Fruit fly (Drosophila melanogaster) whole organism, embryonic: ENCODE results near the gene CG33489.
A peak's percentile ranks its signal among the peaks of the same experiment; 100 is the strongest.

ENCODE experiments used
- Aef1 ChIP-seq: fragments of 200-800 bp; sonication (Bioruptor generic); IDR thresholded peaks from 3 replicates; pipeline ENCODE4 v1.3.6; 2022; ENCODE audit warnings: missing biosample characterization, missing genetic modification characterization
- Bteb2 ChIP-seq: fragments of 200-800 bp; sonication (Bioruptor generic); optimal IDR thresholded peaks from 2 replicates; lab custom pipeline; 2016; ENCODE audit warnings: missing biosample characterization, missing genetic modification characterization
- CG10147 ChIP-seq: fragments of 200-800 bp; sonication (Bioruptor generic); optimal IDR thresholded peaks from 2 replicates; lab custom pipeline; 2019; ENCODE audit warnings: missing biosample characterization, mild to moderate bottlenecking, missing genetic modification characterization, moderate library complexity
- CG1024 ChIP-seq: fragments of 200-800 bp; sonication (Bioruptor generic); IDR thresholded peaks from 2 replicates; pipeline ENCODE4 v1.3.6; 2022; ENCODE audit warnings: missing biosample characterization, missing genetic modification characterization
- CG10274 ChIP-seq: fragments of 200-800 bp; sonication (Bioruptor generic); optimal IDR thresholded peaks from 3 replicates; lab custom pipeline; 2017; ENCODE audit warnings: missing biosample characterization, mild to moderate bottlenecking, missing genetic modification characterization
- CG10431 ChIP-seq: fragments of 200-800 bp; sonication (Bioruptor generic); optimal IDR thresholded peaks from 3 replicates; lab custom pipeline; 2018; ENCODE audit warnings: missing biosample characterization, mild to moderate bottlenecking, missing genetic modification characterization
- CG10543 ChIP-seq: fragments of 200-800 bp; sonication (Bioruptor generic); optimal IDR thresholded peaks from 3 replicates; lab custom pipeline; 2017; ENCODE audit warnings: missing biosample characterization, mild to moderate bottlenecking, missing genetic modification characterization, moderate library complexity
- CG10654 ChIP-seq: fragments of 200-800 bp; sonication (Bioruptor generic); optimal IDR thresholded peaks from 2 replicates; lab custom pipeline; 2016; ENCODE audit warnings: missing biosample characterization, missing genetic modification characterization
- CG11085 ChIP-seq: fragments of 200-800 bp; sonication (Bioruptor generic); IDR thresholded peaks from 2 replicates; pipeline ENCODE4 v1.3.6; 2022; ENCODE audit warnings: missing biosample characterization, missing genetic modification characterization
- CG12391 ChIP-seq: fragments of 200-800 bp; sonication (Bioruptor generic); optimal IDR thresholded peaks from 3 replicates; lab custom pipeline; 2018; ENCODE audit warnings: missing biosample characterization, mild to moderate bottlenecking, missing genetic modification characterization, moderate library complexity
- CG13894 ChIP-seq: fragments of 200-800 bp; sonication (Bioruptor generic); optimal IDR thresholded peaks from 3 replicates; lab custom pipeline; 2018; ENCODE audit warnings: missing biosample characterization, mild to moderate bottlenecking, missing genetic modification characterization, moderate library complexity
- CG14441 ChIP-seq: fragments of 200-800 bp; sonication (Bioruptor generic); IDR thresholded peaks from 2 replicates; pipeline ENCODE4 v1.3.6; 2022; ENCODE audit warnings: missing biosample characterization, missing genetic modification characterization
- CG14667 ChIP-seq: fragments of 200-800 bp; sonication (Bioruptor generic); IDR thresholded peaks from 2 replicates; pipeline ENCODE4 v1.3.6; 2022; ENCODE audit warnings: missing biosample characterization, missing genetic modification characterization
- CG14860 ChIP-seq: fragments of 200-800 bp; sonication (Bioruptor generic); IDR thresholded peaks from 3 replicates; pipeline ENCODE4 v1.3.6; 2022; ENCODE audit warnings: missing biosample characterization, missing genetic modification characterization; ENCODE audit not compliant: partially characterized antibody
- CG15479 ChIP-seq: fragments of 200-800 bp; sonication (Bioruptor generic); optimal IDR thresholded peaks from 3 replicates; lab custom pipeline; 2019; ENCODE audit warnings: missing biosample characterization, mild to moderate bottlenecking, missing genetic modification characterization, moderate library complexity
- CG1603 ChIP-seq: fragments of 200-800 bp; sonication (Bioruptor generic); optimal IDR thresholded peaks from 2 replicates; lab custom pipeline; 2019; ENCODE audit warnings: missing biosample characterization, mild to moderate bottlenecking, missing genetic modification characterization, moderate library complexity
- CG17361 ChIP-seq: fragments of 200-800 bp; sonication (Bioruptor generic); IDR thresholded peaks from 3 replicates; pipeline ENCODE4 v1.3.6; 2022; ENCODE audit warnings: missing biosample characterization, missing genetic modification characterization
- CG17568 ChIP-seq: fragments of 200-800 bp; sonication (Bioruptor generic); optimal IDR thresholded peaks from 2 replicates; lab custom pipeline; 2018; ENCODE audit warnings: missing biosample characterization, mild to moderate bottlenecking, missing genetic modification characterization, moderate library complexity
- CG1792 ChIP-seq: fragments of 200-800 bp; sonication (Bioruptor generic); optimal IDR thresholded peaks from 2 replicates; lab custom pipeline; 2016; ENCODE audit warnings: missing biosample characterization, missing genetic modification characterization
- CG2116 ChIP-seq: fragments of 200-800 bp; sonication (Bioruptor generic); optimal IDR thresholded peaks from 3 replicates; lab custom pipeline; 2018; ENCODE audit warnings: missing biosample characterization, mild to moderate bottlenecking, missing genetic modification characterization
- CG2120 ChIP-seq: fragments of 200-800 bp; sonication (Bioruptor generic); optimal IDR thresholded peaks from 3 replicates; lab custom pipeline; 2016; ENCODE audit warnings: missing biosample characterization, missing genetic modification characterization
- CG2129 ChIP-seq: fragments of 200-800 bp; sonication (Bioruptor generic); IDR thresholded peaks from 2 replicates; pipeline ENCODE4 v1.3.6; 2022; ENCODE audit warnings: missing biosample characterization, missing genetic modification characterization; ENCODE audit not compliant: partially characterized antibody
- CG2678 ChIP-seq: fragments of 200-800 bp; sonication (Bioruptor generic); optimal IDR thresholded peaks from 3 replicates; lab custom pipeline; 2019; ENCODE audit warnings: missing biosample characterization, mild to moderate bottlenecking, missing genetic modification characterization, moderate library complexity
- CG31365 ChIP-seq: fragments of 200-800 bp; sonication (Bioruptor generic); optimal IDR thresholded peaks from 2 replicates; lab custom pipeline; 2018; ENCODE audit warnings: missing biosample characterization, mild to moderate bottlenecking, missing genetic modification characterization
- CG4328 ChIP-seq: fragments of 200-800 bp; sonication (Bioruptor generic); optimal IDR thresholded peaks from 3 replicates; lab custom pipeline; 2017; ENCODE audit warnings: missing biosample characterization, missing genetic modification reagents, missing genetic modification characterization
- CG4617 ChIP-seq: fragments of 200-800 bp; sonication (Bioruptor generic); optimal IDR thresholded peaks from 3 replicates; lab custom pipeline; 2016; ENCODE audit warnings: missing biosample characterization, missing genetic modification characterization, borderline replicate concordance
- CG4820 ChIP-seq: fragments of 200-800 bp; sonication (Bioruptor generic); optimal IDR thresholded peaks from 3 replicates; lab custom pipeline; 2016; ENCODE audit warnings: missing biosample characterization, missing genetic modification characterization
- CG7928 ChIP-seq: fragments of 200-800 bp; sonication (Bioruptor generic); optimal IDR thresholded peaks from 2 replicates; lab custom pipeline; 2017; ENCODE audit warnings: missing biosample characterization, mild to moderate bottlenecking, missing genetic modification characterization
- CTCF ChIP-seq: fragments of 200-800 bp; sonication (Bioruptor generic); optimal IDR thresholded peaks from 2 replicates; lab custom pipeline; 2017; ENCODE audit warnings: missing biosample characterization, mild to moderate bottlenecking, missing genetic modification characterization, moderate library complexity
- CrebB ChIP-seq: fragments of 200-800 bp; sonication (Bioruptor generic); optimal IDR thresholded peaks from 3 replicates; lab custom pipeline; 2018; ENCODE audit warnings: missing biosample characterization, mild to moderate bottlenecking, missing genetic modification characterization
- D ChIP-seq, 2 experiments: fragments of 200-800 bp in 1 of 2; fragments of >200 bp in 1 of 2; sonication (Bioruptor generic) in 1 of 2; optimal IDR thresholded peaks; 2 replicates in 1 of 2; 3 replicates in 1 of 2; lab custom pipeline; 2017; ENCODE audit warnings: mild to moderate bottlenecking in 1 of 2, missing biosample characterization in 1 of 2, missing genetic modification characterization in 1 of 2, missing genetic modification reagents in 1 of 2
- Dp ChIP-seq: fragments of 200-800 bp; sonication (Bioruptor generic); optimal IDR thresholded peaks from 2 replicates; lab custom pipeline; 2018; ENCODE audit warnings: missing biosample characterization, mild to moderate bottlenecking, missing genetic modification characterization, moderate library complexity
- Ets97D ChIP-seq: fragments of 200-800 bp; sonication (Bioruptor generic); optimal IDR thresholded peaks from 3 replicates; lab custom pipeline; 2016; ENCODE audit warnings: missing biosample characterization, missing genetic modification characterization
- Fer3 ChIP-seq: fragments of 200-800 bp; sonication (Bioruptor generic); optimal IDR thresholded peaks from 2 replicates; lab custom pipeline; 2018; ENCODE audit warnings: missing biosample characterization, mild to moderate bottlenecking, missing genetic modification characterization, moderate library complexity
- GATAe ChIP-seq: fragments of 200-800 bp; sonication (Bioruptor generic); conservative IDR thresholded peaks from 2 replicates; pipeline ENCODE4 v1.3.6; 2022; ENCODE audit warnings: missing biosample characterization, missing genetic modification characterization
- Hmr ChIP-seq: fragments of 200-800 bp; sonication (Bioruptor generic); optimal IDR thresholded peaks from 3 replicates; lab custom pipeline; 2017; ENCODE audit warnings: mild to moderate bottlenecking, missing biosample characterization, missing genetic modification reagents, missing genetic modification characterization
- Med ChIP-seq: fragments of 200-800 bp; sonication (Bioruptor generic); peaks from one replicate; lab custom pipeline; 2016; ENCODE audit warnings: missing biosample characterization, missing genetic modification characterization, mild to moderate bottlenecking, inconsistent platforms, moderate library complexity
- bowl ChIP-seq: fragments of 200-800 bp; sonication (Bioruptor generic); IDR thresholded peaks from 2 replicates; pipeline ENCODE4 v1.3.6; 2022; ENCODE audit warnings: missing biosample characterization, missing genetic modification characterization
- crol ChIP-seq: fragments of 200-800 bp; sonication (Bioruptor generic); IDR thresholded peaks from 2 replicates; pipeline ENCODE4 v1.3.6; 2022; ENCODE audit warnings: missing biosample characterization, missing genetic modification characterization
- ems ChIP-seq: fragments of 200-800 bp; sonication (Bioruptor generic); optimal IDR thresholded peaks from 3 replicates; lab custom pipeline; 2016; ENCODE audit warnings: missing biosample characterization, missing genetic modification characterization
- hth ChIP-seq: fragments of >200 bp; optimal IDR thresholded peaks from 2 replicates; lab custom pipeline; 2017; ENCODE audit warnings: inconsistent platforms
- jigr1 ChIP-seq: fragments of 200-800 bp; sonication (Bioruptor generic); IDR thresholded peaks from 3 replicates; pipeline ENCODE4 v1.3.6; 2022; ENCODE audit warnings: missing biosample characterization, missing genetic modification characterization
- lab ChIP-seq: fragments of 200-800 bp; sonication (Bioruptor generic); optimal IDR thresholded peaks from 3 replicates; lab custom pipeline; 2017; ENCODE audit warnings: missing biosample characterization, missing genetic modification characterization, mild to moderate bottlenecking, moderate library complexity, missing genetic modification reagents
- odd ChIP-seq: fragments of 200-800 bp; sonication (Bioruptor generic); optimal IDR thresholded peaks from 2 replicates; lab custom pipeline; 2017; ENCODE audit warnings: missing biosample characterization, mild to moderate bottlenecking, missing genetic modification characterization
- pho ChIP-seq: fragments of 200-800 bp; sonication (Bioruptor generic); optimal IDR thresholded peaks from 2 replicates; lab custom pipeline; 2016; ENCODE audit warnings: missing biosample characterization, missing genetic modification characterization
- phol ChIP-seq: fragments of 200-800 bp; sonication (Bioruptor generic); optimal IDR thresholded peaks from 3 replicates; lab custom pipeline; 2018; ENCODE audit warnings: missing biosample characterization, mild to moderate bottlenecking, missing genetic modification characterization, moderate library complexity
- pita ChIP-seq: fragments of 200-800 bp; sonication (Bioruptor generic); optimal IDR thresholded peaks from 2 replicates; lab custom pipeline; 2017; ENCODE audit warnings: missing biosample characterization, mild to moderate bottlenecking, missing genetic modification characterization
- rib ChIP-seq: fragments of 200-800 bp; sonication (Bioruptor generic); IDR thresholded peaks from 2 replicates; pipeline ENCODE4 v1.3.6; 2022; ENCODE audit warnings: missing biosample characterization, missing genetic modification characterization
- sens ChIP-seq: fragments of 200-800 bp; sonication (Bioruptor generic); peaks from one replicate; lab custom pipeline; 2016; ENCODE audit warnings: missing biosample characterization, missing genetic modification characterization
- unpg ChIP-seq: fragments of 200-800 bp; sonication (Bioruptor generic); optimal IDR thresholded peaks from 3 replicates; lab custom pipeline; 2018; ENCODE audit warnings: missing biosample characterization, mild to moderate bottlenecking, missing genetic modification characterization, moderate library complexity
- wek ChIP-seq: fragments of 200-800 bp; sonication (Bioruptor generic); optimal IDR thresholded peaks from 3 replicates; lab custom pipeline; 2018; ENCODE audit warnings: missing biosample characterization, mild to moderate bottlenecking, missing genetic modification characterization, moderate library complexity
- zen ChIP-seq: fragments of 200-800 bp; sonication (Bioruptor generic); optimal IDR thresholded peaks from 3 replicates; lab custom pipeline; 2018; ENCODE audit warnings: missing biosample characterization, mild to moderate bottlenecking, missing genetic modification characterization, moderate library complexity

The CG33489 gene

dm6 chr3L:11542948-11543347 lies 33.9 kb downstream of the CG33489 start (continued):
- TF ChIP-seq CG2129, result no peak
- TF ChIP-seq Hmr (GFP tag; lab: Kevin White, UChicago), result no peak
- no peak for TF ChIP-seq CG7928
- TF ChIP-seq CG12391 (tag; lab: Kevin White, UChicago), result no peak
- TF ChIP-seq Aef1 (GFP tag; lab: Robert Waterston, UW), result no peak
- no peak for TF ChIP-seq CG2116 (GFP tag; lab: Kevin White, UChicago)
- no peak for TF ChIP-seq Bteb2 (GFP tag; lab: Kevin White, UChicago)
- TF ChIP-seq CG11085 (GFP tag; lab: Robert Waterston, UW), result no peak
- TF ChIP-seq CrebB (tag; lab: Kevin White, UChicago), result no peak
- TF ChIP-seq CG1603 (tag; lab: Kevin White, UChicago), result no peak
- no peak for TF ChIP-seq Ets97D (GFP tag; lab: Kevin White, UChicago)
- TF ChIP-seq hth (lab: Kevin White, UChicago), result no peak
- peak; percentile 26 for TF ChIP-seq CG2120 (GFP tag; lab: Kevin White, UChicago)
- TF ChIP-seq CG13894 (tag; lab: Kevin White, UChicago), result no peak
- TF ChIP-seq CG4328 (GFP tag; lab: Kevin White, UChicago), result no peak
- no peak for TF ChIP-seq GATAe (GFP tag; lab: Robert Waterston, UW)
- no peak for TF ChIP-seq CTCF (GFP tag; lab: Kevin White, UChicago)
- TF ChIP-seq Fer3 (tag; lab: Kevin White, UChicago), result no peak
- no peak for TF ChIP-seq bowl (GFP tag; lab: Robert Waterston, UW)
- no peak for TF ChIP-seq Dp
- peak; percentile 78 for TF ChIP-seq Med
- TF ChIP-seq D (optimal IDR thresholded peaks at IDR 0.05; lab: Kevin White, UChicago), result no peak
- no peak for TF ChIP-seq D (GFP tag; optimal IDR thresholded peaks at IDR 0.05; lab: Kevin White, UChicago)
- no peak for TF ChIP-seq odd (GFP tag; lab: Kevin White, UChicago)
- no peak for TF ChIP-seq rib
- TF ChIP-seq unpg (GFP tag; lab: Kevin White, UChicago), result no peak
- TF ChIP-seq CG14860 (GFP tag; lab: Robert Waterston, UW), result no peak
- no peak for TF ChIP-seq wek (GFP tag; lab: Kevin White, UChicago)
- no peak for TF ChIP-seq zen (tag; lab: Kevin White, UChicago)
- TF ChIP-seq CG1024, result no peak
- TF ChIP-seq CG4617 (GFP tag; lab: Kevin White, UChicago), result no peak
- TF ChIP-seq phol (tag; lab: Kevin White, UChicago), result no peak
- TF ChIP-seq CG10274 (GFP tag; lab: Kevin White, UChicago), result no peak
- no peak for TF ChIP-seq CG17568 (GFP tag; lab: Kevin White, UChicago)
- TF ChIP-seq lab, result no peak
- peak; percentile 77 for TF ChIP-seq sens
- TF ChIP-seq jigr1 (GFP tag; lab: Robert Waterston, UW), result no peak
- no peak for TF ChIP-seq CG4820 (GFP tag; lab: Kevin White, UChicago)
- no peak for TF ChIP-seq CG10147 (GFP tag; lab: Kevin White, UChicago)
- TF ChIP-seq CG10654 (GFP tag; lab: Kevin White, UChicago), result no peak
- TF ChIP-seq CG10431, result no peak
- TF ChIP-seq pho (GFP tag; lab: Kevin White, UChicago), result no peak
- TF ChIP-seq CG15479, result no peak
- no peak for TF ChIP-seq ems (GFP tag; lab: Kevin White, UChicago)
- TF ChIP-seq CG2678 (tag; lab: Kevin White, UChicago), result peak; percentile 16
- no peak for TF ChIP-seq CG31365
- no peak for TF ChIP-seq pita (GFP tag; lab: Kevin White, UChicago)
- TF ChIP-seq crol (GFP tag; lab: Robert Waterston, UW), result no peak
- no peak for TF ChIP-seq CG10543 (GFP tag; lab: Kevin White, UChicago)
- no peak for TF ChIP-seq CG17361 (GFP tag; lab: Robert Waterston, UW)
- no peak for TF ChIP-seq CG1792 (GFP tag; lab: Kevin White, UChicago)
- TF ChIP-seq CG14441 (GFP tag; lab: Robert Waterston, UW), result no peak
- TF ChIP-seq CG14667 (GFP tag; lab: Robert Waterston, UW), result no peak
